Worm (Caenorhabditis elegans): Measurements from ENCODE around the gene F56F11.2.

DNA sequence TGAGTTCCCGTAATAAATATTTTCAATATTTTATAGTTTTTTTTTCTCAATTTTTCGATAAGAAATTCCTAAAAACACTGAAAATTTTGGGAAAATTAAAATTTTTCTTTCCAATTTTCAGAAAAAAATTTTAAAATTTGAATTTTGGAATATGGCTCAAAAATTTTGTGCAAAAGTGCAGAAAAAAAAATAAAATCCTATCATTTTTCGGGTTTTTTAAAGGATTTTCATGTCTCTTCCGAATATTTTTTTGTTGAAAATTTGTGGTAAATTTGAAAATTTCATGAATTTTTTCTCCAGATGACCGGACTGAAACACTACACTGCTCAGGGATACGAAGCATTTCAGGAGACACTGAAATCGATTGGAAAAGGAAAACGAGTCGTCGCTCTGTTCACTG, 47.7 kb upstream of the F56F11.2 start, which contains the start of gene txdc-17:
- TF ChIP-seq ref-1 (GFP tag; conservative IDR thresholded peaks at IDR 0.05): no peak
- no peak for TF ChIP-seq cog-1 (tag; optimal IDR thresholded peaks at IDR 0.05)
- no peak for TF ChIP-seq klf-2 (GFP tag; conservative IDR thresholded peaks at IDR 0.05)
- no peak for TF ChIP-seq ztf-23 (GFP tag; IDR thresholded peaks at IDR 0.05)
